Worm (Caenorhabditis elegans): Measurements from ENCODE around the gene syp-1.

syp-1 gene

ce11 chrV:16417014-16417413 lies 12.9 kb downstream of the syp-1 start, which contains the start of gene str-55:
TSS of gene str-55 (minus strand) at chrV:16417114.
- TF ChIP-seq hmg-11 (tag; optimal IDR thresholded peaks at IDR 0.05) = no peak
- no peak for TF ChIP-seq lin-39 (tag; optimal IDR thresholded peaks at IDR 0.05)
- no peak for TF ChIP-seq lsy-12 (tag; optimal IDR thresholded peaks at IDR 0.05)
- no peak for TF ChIP-seq ztf-11 (tag; optimal IDR thresholded peaks at IDR 0.05)
- no peak for TF ChIP-seq daf-12 (tag; optimal IDR thresholded peaks at IDR 0.05)
- no peak for TF ChIP-seq tbx-2 (tag; optimal IDR thresholded peaks at IDR 0.05)
- no peak for TF ChIP-seq nhr-28 (tag; optimal IDR thresholded peaks at IDR 0.05)

- TF ChIP-seq ceh-28 (tag; optimal IDR thresholded peaks at IDR 0.05) (no peak), nfya-1 (tag; optimal IDR thresholded peaks at IDR 0.05; ENCODE audit: insufficient read depth) (no peak), sea-2 (GFP tag; optimal IDR thresholded peaks at IDR 0.05) (no peak)
Observed at ce11 chrV:16419769-16420168, 15.7 kb downstream of the syp-1 start, which contains the start of gene F26D2.16. TSS of gene F26D2.16 (minus strand) at chrV:16419869.

- no peak for TF ChIP-seq nhr-77 (tag; optimal IDR thresholded peaks at IDR 0.05)
- TF ChIP-seq ceh-9 (tag; optimal IDR thresholded peaks at IDR 0.05) = no peak
- TF ChIP-seq skn-1 (tag; optimal IDR thresholded peaks at IDR 0.05) = no peak
- TF ChIP-seq nhr-237 (tag; optimal IDR thresholded peaks at IDR 0.05) = no peak
- TF ChIP-seq jun-1 (tag; optimal IDR thresholded peaks at IDR 0.05) = no peak
- TF ChIP-seq ZK546.5 (tag; optimal IDR thresholded peaks at IDR 0.05) = no peak
- no peak for TF ChIP-seq nhr-12 (tag; optimal IDR thresholded peaks at IDR 0.05)
- no peak for TF ChIP-seq pqm-1 (tag; optimal IDR thresholded peaks at IDR 0.05)
- TF ChIP-seq fkh-2 (tag; optimal IDR thresholded peaks at IDR 0.05) = no peak
- no peak for TF ChIP-seq nhr-43 (tag; optimal IDR thresholded peaks at IDR 0.05; ENCODE audit: poor library complexity, severe bottlenecking)
- TF ChIP-seq ceh-28 (tag; optimal IDR thresholded peaks at IDR 0.05) = no peak
- no peak for TF ChIP-seq nhr-67 (tag; optimal IDR thresholded peaks at IDR 0.05)
- TF ChIP-seq egl-5 (tag; optimal IDR thresholded peaks at IDR 0.05) = no peak
- TF ChIP-seq snpc-4 (tag; optimal IDR thresholded peaks at IDR 0.05) = no peak
- TF ChIP-seq lin-39 (tag; optimal IDR thresholded peaks at IDR 0.05) = no peak
- no peak for TF ChIP-seq fos-1 (tag; optimal IDR thresholded peaks at IDR 0.05)
- no peak for TF ChIP-seq aly-2 (tag; optimal IDR thresholded peaks at IDR 0.05)
- no peak for TF ChIP-seq nhr-76 (tag; optimal IDR thresholded peaks at IDR 0.05)
- no peak for TF ChIP-seq mdl-1 (tag; optimal IDR thresholded peaks at IDR 0.05)
- TF ChIP-seq ceh-82 (tag; optimal IDR thresholded peaks at IDR 0.05) = no peak
Observed at ce11 chrV:16420696-16421095, 16.6 kb downstream of the syp-1 start, which contains the start of gene srw-48. TSS of gene srw-48 (plus strand) at chrV:16420996.

ce11 chrV:16424428-16424827 lies 20.4 kb downstream of the syp-1 start, which contains the start of gene srw-29:
TSS of gene srw-29 (minus strand) at chrV:16424528.
- TF ChIP-seq elt-3 (tag; optimal IDR thresholded peaks at IDR 0.05) (no peak), ztf-11 (tag; optimal IDR thresholded peaks at IDR 0.05) (no peak), nhr-11 (tag; optimal IDR thresholded peaks at IDR 0.05) (no peak), lsy-12 (tag; optimal IDR thresholded peaks at IDR 0.05) (no peak), fos-1 (tag; optimal IDR thresholded peaks at IDR 0.05) (no peak), ztf-4 (tag; optimal IDR thresholded peaks at IDR 0.05) (no peak), tbx-2 (tag; optimal IDR thresholded peaks at IDR 0.05) (no peak)

- TF ChIP-seq mml-1 (tag; optimal IDR thresholded peaks at IDR 0.05) (no peak), ztf-4 (tag; optimal IDR thresholded peaks at IDR 0.05) (no peak)
Observed at ce11 chrV:16429503-16429902, 25.4 kb downstream of the syp-1 start, which contains the start of gene F26D2.10. TSS of gene F26D2.10 (minus strand) at chrV:16429603.

ce11 chrV:16429940-16430339 lies 25.9 kb downstream of the syp-1 start, which contains the start of gene str-73:
TSS of gene str-73 (plus strand) at chrV:16430240.
- TF ChIP-seq nhr-43 (tag; optimal IDR thresholded peaks at IDR 0.05; ENCODE audit: poor library complexity, severe bottlenecking) (no peak), lin-15B (tag; optimal IDR thresholded peaks at IDR 0.05) (no peak), R02D3.7 (tag; optimal IDR thresholded peaks at IDR 0.05) (no peak), nhr-23 (tag; optimal IDR thresholded peaks at IDR 0.05) (no peak), ceh-28 (tag; optimal IDR thresholded peaks at IDR 0.05) (no peak), daf-12 (tag; optimal IDR thresholded peaks at IDR 0.05) (no peak), nfya-1 (tag; optimal IDR thresholded peaks at IDR 0.05; ENCODE audit: insufficient read depth) (no peak), pqm-1 (tag; optimal IDR thresholded peaks at IDR 0.05) (no peak), mml-1 (tag; optimal IDR thresholded peaks at IDR 0.05) (no peak), snpc-4 (tag; optimal IDR thresholded peaks at IDR 0.05) (no peak), sea-2 (GFP tag; optimal IDR thresholded peaks at IDR 0.05) (no peak), hmg-11 (tag; optimal IDR thresholded peaks at IDR 0.05) (no peak), skn-1 (tag; optimal IDR thresholded peaks at IDR 0.05) (no peak), nhr-11 (tag; optimal IDR thresholded peaks at IDR 0.05) (no peak), egl-5 (tag; optimal IDR thresholded peaks at IDR 0.05) (no peak), ceh-16 (tag; optimal IDR thresholded peaks at IDR 0.05) (no peak), zag-1 (tag; optimal IDR thresholded peaks at IDR 0.05) (no peak)
